Fruit fly (Drosophila melanogaster) whole organism, embryonic: ENCODE measurements around the gene CdGAPr.

Source experiments
- Adf1 ChIP-seq: fragments of 200-800 bp; sonication (Bioruptor generic); IDR thresholded peaks from 2 replicates; pipeline ENCODE4 v1.3.6; 2022; ENCODE audit warnings: missing biosample characterization, missing genetic modification characterization
- CG10543 ChIP-seq: fragments of 200-800 bp; sonication (Bioruptor generic); optimal IDR thresholded peaks from 3 replicates; lab custom pipeline; 2017; ENCODE audit warnings: missing biosample characterization, mild to moderate bottlenecking, missing genetic modification characterization, moderate library complexity
- CG15696 ChIP-seq: fragments of 200-800 bp; sonication (Bioruptor generic); optimal IDR thresholded peaks from 2 replicates; lab custom pipeline; 2019; ENCODE audit warnings: missing biosample characterization, mild to moderate bottlenecking, missing genetic modification characterization, moderate library complexity
- CG16813 ChIP-seq: fragments of 200-800 bp; sonication (Bioruptor generic); IDR thresholded peaks from 3 replicates; pipeline ENCODE4 v1.3.6; 2022; ENCODE audit warnings: missing biosample characterization, missing genetic modification characterization; ENCODE audit not compliant: partially characterized antibody
- CG16815 ChIP-seq: fragments of 200-800 bp; sonication (Bioruptor generic); optimal IDR thresholded peaks from 3 replicates; lab custom pipeline; 2017; ENCODE audit warnings: missing biosample characterization, mild to moderate bottlenecking, missing genetic modification characterization
- CG1792 ChIP-seq: fragments of 200-800 bp; sonication (Bioruptor generic); optimal IDR thresholded peaks from 2 replicates; lab custom pipeline; 2016; ENCODE audit warnings: missing biosample characterization, missing genetic modification characterization
- CG2116 ChIP-seq: fragments of 200-800 bp; sonication (Bioruptor generic); optimal IDR thresholded peaks from 3 replicates; lab custom pipeline; 2018; ENCODE audit warnings: missing biosample characterization, mild to moderate bottlenecking, missing genetic modification characterization
- CG2712 ChIP-seq: fragments of 200-800 bp; optimal IDR thresholded peaks from 3 replicates; lab custom pipeline; 2019; ENCODE audit warnings: missing biosample characterization, mild to moderate bottlenecking, missing genetic modification characterization, moderate library complexity
- CG31388 ChIP-seq: fragments of 200-800 bp; sonication (Bioruptor generic); optimal IDR thresholded peaks from 2 replicates; lab custom pipeline; 2016; ENCODE audit warnings: missing biosample characterization, missing genetic modification characterization
- CG32767 ChIP-seq: fragments of 200-800 bp; sonication (Bioruptor generic); IDR thresholded peaks from 2 replicates; pipeline ENCODE4 v1.3.6; 2022; ENCODE audit warnings: missing biosample characterization, missing genetic modification characterization
- CG3995 ChIP-seq: fragments of 200-800 bp; sonication (Bioruptor generic); optimal IDR thresholded peaks from 3 replicates; lab custom pipeline; 2016; ENCODE audit warnings: missing biosample characterization, missing genetic modification characterization
- CG4328 ChIP-seq: fragments of 200-800 bp; sonication (Bioruptor generic); optimal IDR thresholded peaks from 3 replicates; lab custom pipeline; 2017; ENCODE audit warnings: missing biosample characterization, missing genetic modification reagents, missing genetic modification characterization
- CG6272 ChIP-seq: fragments of 200-800 bp; sonication (Bioruptor generic); IDR thresholded peaks from 2 replicates; pipeline ENCODE4 v1.3.6; 2022; ENCODE audit warnings: missing biosample characterization, missing genetic modification characterization
- CG7357 ChIP-seq: fragments of 200-800 bp; sonication (Bioruptor generic); IDR thresholded peaks from 3 replicates; pipeline ENCODE4 v1.3.6; 2022; ENCODE audit warnings: missing biosample characterization, missing genetic modification characterization
- CG8359 ChIP-seq: fragments of 200-800 bp; sonication (Bioruptor generic); optimal IDR thresholded peaks from 2 replicates; lab custom pipeline; 2017; ENCODE audit warnings: missing biosample characterization, mild to moderate bottlenecking, missing genetic modification characterization, borderline replicate concordance
- CG9817 ChIP-seq: fragments of 200-800 bp; sonication (Bioruptor generic); optimal IDR thresholded peaks from 2 replicates; lab custom pipeline; 2018; ENCODE audit warnings: missing biosample characterization, mild to moderate bottlenecking, missing genetic modification characterization, moderate library complexity
- CG9932 ChIP-seq: fragments of 200-800 bp; sonication (Bioruptor generic); IDR thresholded peaks from 2 replicates; pipeline ENCODE4 v1.3.6; 2022; ENCODE audit warnings: missing biosample characterization, missing genetic modification characterization
- D19B ChIP-seq: fragments of 200-800 bp; sonication (Bioruptor generic); optimal IDR thresholded peaks from 2 replicates; lab custom pipeline; 2017; ENCODE audit warnings: missing biosample characterization, mild to moderate bottlenecking, missing genetic modification characterization
- Dbx ChIP-seq: fragments of 200-800 bp; sonication (Bioruptor generic); IDR thresholded peaks from 3 replicates; pipeline ENCODE4 v1.3.6; 2022; ENCODE audit warnings: missing biosample characterization, missing genetic modification characterization
- Fer1 ChIP-seq: fragments of 200-800 bp; sonication (Bioruptor generic); optimal IDR thresholded peaks from 2 replicates; lab custom pipeline; 2017; ENCODE audit warnings: missing biosample characterization, mild to moderate bottlenecking, missing genetic modification characterization
- Fer2 ChIP-seq: fragments of 200-800 bp; sonication (Bioruptor generic); optimal IDR thresholded peaks from 2 replicates; lab custom pipeline; 2018; ENCODE audit warnings: missing biosample characterization, mild to moderate bottlenecking, missing genetic modification characterization, moderate library complexity
- Hmr ChIP-seq: fragments of 200-800 bp; sonication (Bioruptor generic); optimal IDR thresholded peaks from 3 replicates; lab custom pipeline; 2017; ENCODE audit warnings: mild to moderate bottlenecking, missing biosample characterization, missing genetic modification reagents, missing genetic modification characterization
- Med ChIP-seq: fragments of 200-800 bp; sonication (Bioruptor generic); peaks from one replicate; lab custom pipeline; 2016; ENCODE audit warnings: missing biosample characterization, missing genetic modification characterization, mild to moderate bottlenecking, inconsistent platforms, moderate library complexity
- Neu2 ChIP-seq: fragments of 200-800 bp; sonication (Bioruptor generic); optimal IDR thresholded peaks from 3 replicates; lab custom pipeline; 2016; ENCODE audit warnings: missing biosample characterization, missing genetic modification characterization, borderline replicate concordance
- Nf-YC ChIP-seq: fragments of 200-800 bp; optimal IDR thresholded peaks from 3 replicates; lab custom pipeline; 2019; ENCODE audit warnings: missing biosample characterization, mild to moderate bottlenecking, missing genetic modification characterization, moderate library complexity
- Six4 ChIP-seq: fragments of 200-800 bp; sonication (Bioruptor generic); optimal IDR thresholded peaks from 2 replicates; lab custom pipeline; 2016; ENCODE audit warnings: missing biosample characterization, missing genetic modification characterization
- Ssrp ChIP-seq: fragments of 200-800 bp; sonication (Bioruptor generic); optimal IDR thresholded peaks from 2 replicates; lab custom pipeline; 2018; ENCODE audit warnings: missing biosample characterization, mild to moderate bottlenecking, missing genetic modification characterization, moderate library complexity
- Tbp ChIP-seq: fragments of >200 bp; optimal IDR thresholded peaks from 2 replicates; lab custom pipeline; 2018; ENCODE audit warnings: missing biosample characterization, missing genetic modification characterization
- Xbp1 ChIP-seq: fragments of 200-800 bp; sonication (Bioruptor generic); optimal IDR thresholded peaks from 3 replicates; lab custom pipeline; 2016; ENCODE audit warnings: missing biosample characterization, mild to moderate bottlenecking, missing genetic modification characterization
- br ChIP-seq: fragments of >200 bp; optimal IDR thresholded peaks from 2 replicates; lab custom pipeline; 2017
- bsh ChIP-seq, 2 experiments: fragments of 200-800 bp; sonication (Bioruptor generic); optimal IDR thresholded peaks; 2 replicates each; lab custom pipeline; 2017 to 2018; ENCODE audit warnings: mild to moderate bottlenecking in 2 of 2, missing biosample characterization in 2 of 2, missing genetic modification characterization in 2 of 2, moderate library complexity in 1 of 2
- cg ChIP-seq: fragments of 200-800 bp; sonication (Bioruptor generic); optimal IDR thresholded peaks from 3 replicates; lab custom pipeline; 2019; ENCODE audit warnings: missing biosample characterization, mild to moderate bottlenecking, missing genetic modification characterization, moderate library complexity
- crp ChIP-seq, 2 experiments: fragments of 200-800 bp; sonication (Bioruptor generic); optimal IDR thresholded peaks; 2 replicates in 1 of 2; 3 replicates in 1 of 2; lab custom pipeline; 2017; ENCODE audit warnings: missing biosample characterization in 2 of 2, missing genetic modification characterization in 2 of 2, mild to moderate bottlenecking in 1 of 2, moderate library complexity in 1 of 2
- fd3F ChIP-seq: fragments of 200-800 bp; sonication (Bioruptor generic); optimal IDR thresholded peaks from 2 replicates; lab custom pipeline; 2018; ENCODE audit warnings: missing biosample characterization, mild to moderate bottlenecking, missing genetic modification characterization, moderate library complexity
- grau ChIP-seq: fragments of 200-800 bp; optimal IDR thresholded peaks from 3 replicates; lab custom pipeline; 2019; ENCODE audit warnings: missing biosample characterization, mild to moderate bottlenecking, missing genetic modification characterization, moderate library complexity
- ham ChIP-seq: fragments of 200-800 bp; sonication (Bioruptor generic); IDR thresholded peaks from 2 replicates; pipeline ENCODE4 v1.3.6; 2022; ENCODE audit warnings: missing biosample characterization, missing genetic modification characterization
- hbn ChIP-seq: fragments of 200-800 bp; sonication (Bioruptor generic); IDR thresholded peaks from 2 replicates; pipeline ENCODE4 v1.3.6; 2022; ENCODE audit warnings: missing biosample characterization, missing genetic modification characterization; ENCODE audit not compliant: partially characterized antibody
- her ChIP-seq: fragments of 200-800 bp; sonication (Bioruptor generic); optimal IDR thresholded peaks from 2 replicates; lab custom pipeline; 2016; ENCODE audit warnings: missing biosample characterization, missing genetic modification characterization
- inv ChIP-seq: fragments of 200-800 bp; sonication (Bioruptor generic); IDR thresholded peaks from 2 replicates; pipeline ENCODE4 v1.3.6; 2022; ENCODE audit warnings: missing biosample characterization, missing genetic modification characterization; ENCODE audit not compliant: partially characterized antibody
- jigr1 ChIP-seq: fragments of 200-800 bp; sonication (Bioruptor generic); IDR thresholded peaks from 3 replicates; pipeline ENCODE4 v1.3.6; 2022; ENCODE audit warnings: missing biosample characterization, missing genetic modification characterization
- ken ChIP-seq: fragments of 200-800 bp; sonication (Bioruptor generic); IDR thresholded peaks from 3 replicates; pipeline ENCODE4 v1.3.6; 2022; ENCODE audit warnings: missing biosample characterization, missing genetic modification characterization
- maf-S ChIP-seq: fragments of 200-800 bp; sonication (Bioruptor generic); optimal IDR thresholded peaks from 2 replicates; lab custom pipeline; 2016; ENCODE audit warnings: missing biosample characterization, missing genetic modification characterization
- org-1 ChIP-seq: fragments of 200-800 bp; sonication (Bioruptor generic); optimal IDR thresholded peaks from 2 replicates; lab custom pipeline; 2017; ENCODE audit warnings: missing biosample characterization, missing genetic modification characterization
- pita ChIP-seq: fragments of 200-800 bp; sonication (Bioruptor generic); optimal IDR thresholded peaks from 2 replicates; lab custom pipeline; 2017; ENCODE audit warnings: missing biosample characterization, mild to moderate bottlenecking, missing genetic modification characterization
- sisA ChIP-seq: fragments of 200-800 bp; sonication (Bioruptor generic); IDR thresholded peaks from 2 replicates; pipeline ENCODE4 v1.3.6; 2022; ENCODE audit warnings: missing biosample characterization, missing genetic modification characterization
- tio ChIP-seq: fragments of 200-800 bp; sonication (Bioruptor generic); optimal IDR thresholded peaks from 2 replicates; lab custom pipeline; 2017; ENCODE audit warnings: missing biosample characterization, missing genetic modification characterization, inconsistent platforms
- zen ChIP-seq: fragments of 200-800 bp; sonication (Bioruptor generic); optimal IDR thresholded peaks from 3 replicates; lab custom pipeline; 2018; ENCODE audit warnings: missing biosample characterization, mild to moderate bottlenecking, missing genetic modification characterization, moderate library complexity

CdGAPr gene

dm6 chr2L:19796111-19796451 lies 4.4 kb upstream of the CdGAPr start, which contains the start of gene sick (continued):
- peak; percentile 31 for TF ChIP-seq Hmr (GFP tag; lab: Kevin White, UChicago)

- TF ChIP-seq sisA (GFP tag; lab: Robert Waterston, UW) (0 out of 2 replicates have a peak, but pooled peaks have one; percentile 11), CG9817 (tag; lab: Kevin White, UChicago) (peak; percentile 36), CG31388 (GFP tag; lab: Kevin White, UChicago) (no peak), CG2116 (GFP tag; lab: Kevin White, UChicago) (peak; percentile 92), ham (GFP tag; lab: Robert Waterston, UW) (no peak), Six4 (GFP tag; lab: Kevin White, UChicago) (no peak), CG1792 (GFP tag; lab: Kevin White, UChicago) (peak; percentile 16), CG16815 (GFP tag; lab: Kevin White, UChicago) (no peak), inv (GFP tag; lab: Robert Waterston, UW) (peak; percentile 77), CG3995 (peak; percentile 51), Xbp1 (GFP tag; lab: Kevin White, UChicago) (peak; percentile 68), CG2712 (tag; lab: Kevin White, UChicago) (peak; percentile 48), CG9932 (GFP tag; lab: Robert Waterston, UW) (peak; percentile 75), Fer1 (GFP tag; lab: Kevin White, UChicago) (no peak), CG6272 (GFP tag; lab: Robert Waterston, UW) (peak; percentile 51), maf-S (GFP tag; lab: Kevin White, UChicago) (peak; percentile 36), CG10543 (GFP tag; lab: Kevin White, UChicago) (no peak), CG4328 (no peak), jigr1 (GFP tag; lab: Robert Waterston, UW) (no peak), zen (tag; lab: Kevin White, UChicago) (peak; percentile 60), pita (GFP tag; lab: Kevin White, UChicago) (no peak), Dbx (GFP tag; lab: Robert Waterston, UW) (peak; percentile 27; the same call in 1 of the 3 replicates), org-1 (GFP tag; lab: Kevin White, UChicago) (no peak), grau (peak; percentile 45), Med (GFP tag; lab: Kevin White, UChicago) (peak; percentile 80), CG32767 (GFP tag; lab: Robert Waterston, UW) (no peak), bsh (GFP tag; optimal IDR thresholded peaks at IDR 0.05; lab: Kevin White, UChicago) (peak in 1 of 2 experiments; percentile 32), Ssrp (no peak), CG16813 (peak; percentile 87), CG7357 (GFP tag; lab: Robert Waterston, UW) (0 out of 3 replicates have a peak, but pooled peaks have one; percentile 22), ken (GFP tag; lab: Robert Waterston, UW) (peak; percentile 12; the same call in 1 of the 3 replicates), tio (GFP tag; lab: Kevin White, UChicago) (peak; percentile 7), cg (GFP tag; lab: Kevin White, UChicago) (no peak), crp (GFP tag; optimal IDR thresholded peaks at IDR 0.05; lab: Kevin White, UChicago) (peak in 1 of 2 experiments; percentile 67), Nf-YC (peak; percentile 27), Tbp (GFP tag; lab: Kevin White, UChicago) (no peak), D19B (no peak), CG8359 (GFP tag; lab: Kevin White, UChicago) (no peak), fd3F (GFP tag; lab: Kevin White, UChicago) (no peak), Fer2 (tag; lab: Kevin White, UChicago) (no peak), Adf1 (GFP tag; lab: Robert Waterston, UW) (no peak), her (peak; percentile 23), CG15696 (peak; percentile 29), Neu2 (GFP tag; lab: Kevin White, UChicago) (no peak), br (lab: Kevin White, UChicago) (no peak), hbn (GFP tag; lab: Robert Waterston, UW) (peak; percentile 59; the same call in 1 of the 2 replicates)
Observed at dm6 chr2L:19795320-19796110, 3.8 kb upstream of the CdGAPr start.
